Fruit fly (Drosophila melanogaster) whole organism, wandering third instar larva: ENCODE results near the gene CG15877.

Source experiments
- Abd-B ChIP-seq: fragments of >200 bp; optimal IDR thresholded peaks from 2 replicates; lab custom pipeline; 2017; ENCODE audit warnings: missing biosample characterization, missing genetic modification characterization
- Dfd ChIP-seq: fragments of >200 bp; optimal IDR thresholded peaks from 2 replicates; lab custom pipeline; 2017; ENCODE audit warnings: missing biosample characterization, missing genetic modification characterization
- GATAd ChIP-seq: sonication (Bioruptor generic); optimal IDR thresholded peaks from 2 replicates; lab custom pipeline; 2016; ENCODE audit warnings: missing biosample characterization, missing genetic modification characterization
- br ChIP-seq: fragments of 200-800 bp; sonication (Bioruptor generic); optimal IDR thresholded peaks from 2 replicates; lab custom pipeline; 2016; ENCODE audit warnings: missing biosample characterization, missing genetic modification characterization
- brk ChIP-seq: fragments of 200-800 bp; sonication (Bioruptor generic); optimal IDR thresholded peaks from 2 replicates; lab custom pipeline; 2016; ENCODE audit warnings: missing biosample characterization, mild to moderate bottlenecking, missing genetic modification characterization
- h ChIP-seq: fragments of 200-800 bp; sonication (Bioruptor generic); optimal IDR thresholded peaks from 3 replicates; lab custom pipeline; 2016; ENCODE audit warnings: missing biosample characterization, mild to moderate bottlenecking, missing genetic modification characterization
- psq ChIP-seq: fragments of 200-800 bp; sonication (Bioruptor generic); optimal IDR thresholded peaks from 3 replicates; lab custom pipeline; 2017; ENCODE audit warnings: missing biosample characterization, mild to moderate bottlenecking, missing genetic modification characterization, moderate library complexity
- usp ChIP-seq: fragments of >200 bp; optimal IDR thresholded peaks from 2 replicates; lab custom pipeline; 2017; ENCODE audit warnings: missing biosample characterization, missing genetic modification characterization

DNA sequence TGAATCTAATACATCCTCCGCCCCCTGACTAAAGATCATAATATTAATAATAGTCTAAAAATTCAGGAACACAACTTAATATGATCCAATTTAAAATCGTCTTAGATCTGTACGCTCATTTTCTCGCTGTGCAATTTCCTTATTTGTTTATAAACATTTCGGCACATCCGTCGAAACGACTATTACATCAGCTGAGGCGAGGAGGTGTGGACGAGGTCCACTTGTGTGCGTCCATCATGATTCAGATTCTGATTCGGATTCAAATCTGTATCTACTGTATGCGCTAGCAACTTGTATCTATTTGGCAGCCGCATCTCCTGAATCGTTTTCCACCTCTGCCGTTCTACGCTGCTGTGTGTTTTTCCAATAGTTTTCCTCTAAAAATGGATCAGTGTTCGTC, 2.1 kb upstream of the CG15877 start:
- TF ChIP-seq h (GFP tag; lab: Kevin White, UChicago) = no peak
- TF ChIP-seq Abd-B (GFP tag; lab: Kevin White, UChicago) = no peak
- no peak for TF ChIP-seq GATAd
- TF ChIP-seq psq = no peak
- TF ChIP-seq brk (GFP tag; lab: Kevin White, UChicago) = no peak
- no peak for TF ChIP-seq br (GFP tag; lab: Kevin White, UChicago)
- no peak for TF ChIP-seq Dfd (GFP tag; lab: Kevin White, UChicago)
- TF ChIP-seq usp (GFP tag; lab: Kevin White, UChicago) = no peak
